Worm (Caenorhabditis elegans) whole organism, mixed stage, embryonic: ENCODE measurements around the gene pqn-10.

Experiments used
- ceh-39 ChIP-seq: fragments of 150-350 bp; optimal IDR thresholded peaks from 2 replicates; lab custom pipeline; 2014; ENCODE audit warnings: missing biosample characterization, missing genetic modification characterization
- ces-1 ChIP-seq: fragments of 150-350 bp; optimal IDR thresholded peaks from 2 replicates; lab custom pipeline; 2014; ENCODE audit warnings: missing biosample characterization, missing genetic modification reagents, missing genetic modification characterization
- elt-1 ChIP-seq: sonication (generic microtip); optimal IDR thresholded peaks from 2 replicates; lab custom pipeline; 2017; ENCODE audit warnings: missing genetic modification characterization, mild to moderate bottlenecking, missing compliant biosample characterization, antibody characterized with exemption, moderate library complexity, borderline replicate concordance; ENCODE audit not compliant: insufficient read depth
- hlh-1 ChIP-seq: fragments of 150-350 bp; optimal IDR thresholded peaks from 2 replicates; lab custom pipeline; 2014; ENCODE audit warnings: missing biosample characterization, missing genetic modification reagents, missing genetic modification characterization
- lin-13 ChIP-seq: fragments of 150-350 bp; optimal IDR thresholded peaks from 2 replicates; lab custom pipeline; 2014; ENCODE audit warnings: missing biosample characterization, missing genetic modification characterization
- nhr-76 ChIP-seq: sonication (generic microtip); optimal IDR thresholded peaks from 2 replicates; lab custom pipeline; 2017; ENCODE audit warnings: missing biosample characterization, missing genetic modification characterization
- ztf-11 ChIP-seq: fragments of 150-350 bp; optimal IDR thresholded peaks from 2 replicates; lab custom pipeline; 2014; ENCODE audit warnings: missing biosample characterization, missing genetic modification characterization

DNA sequence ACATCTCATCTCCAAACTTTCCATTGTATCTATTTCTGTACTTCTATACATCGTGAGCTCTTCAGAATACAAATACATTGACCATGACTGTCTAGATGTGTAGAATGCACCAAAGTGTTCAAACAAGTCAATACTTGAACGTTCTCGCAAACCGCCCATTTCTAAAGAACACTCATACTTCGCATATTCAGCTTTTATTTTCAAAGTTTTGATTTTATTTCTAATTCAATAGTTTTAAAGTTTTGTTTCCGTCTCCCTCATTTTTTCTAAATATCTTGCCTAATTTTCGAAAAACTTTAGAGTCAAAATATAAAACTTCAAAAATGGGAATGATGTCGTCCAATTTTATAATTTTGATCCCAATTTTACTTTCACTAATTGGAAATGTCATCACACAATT is at the start of gene pqn-10:
- TF ChIP-seq ztf-11 (tag; lab: Kevin White, UChicago) (no peak), elt-1 (no peak), nhr-76 (tag; lab: Kevin White, UChicago) (no peak), hlh-1 (tag; lab: Kevin White, UChicago) (no peak), ceh-39 (no peak), ces-1 (GFP tag; lab: Kevin White, UChicago) (no peak), lin-13 (tag; lab: Kevin White, UChicago) (no peak)
